Worm (Caenorhabditis elegans) whole organism, L4/young adult: ENCODE measurements around the gene lgx-1.

Experiments used
- W03F9.2 ChIP-seq: fragments of 150-350 bp; optimal IDR thresholded peaks from 2 replicates; lab custom pipeline; 2014; ENCODE audit warnings: missing biosample characterization, missing genetic modification characterization
- dao-5 ChIP-seq: sonication (generic microtip); optimal IDR thresholded peaks from 2 replicates; lab custom pipeline; 2016; ENCODE audit warnings: missing genotype, missing genetic modification characterization, moderate library complexity, missing compliant biosample characterization
- him-1 ChIP-seq: sonication (generic microtip); optimal IDR thresholded peaks from 2 replicates; lab custom pipeline; 2016; ENCODE audit warnings: missing genotype, missing genetic modification reagents, missing genetic modification characterization, missing compliant biosample characterization

Gene lgx-1

ce11 chrX:5489538-5489937 is 48.8 kb downstream of the lgx-1 start, which contains the start of gene F55D1.1:
F55D1.1 (plus strand) TSS chrX:5489838.
- TF ChIP-seq W03F9.2, result no peak
- no peak for TF ChIP-seq dao-5
- no peak for TF ChIP-seq him-1

- TF ChIP-seq him-1 (no peak), dao-5 (no peak)
Measured at ce11 chrX:5488867-5489266, 49.4 kb downstream of the lgx-1 start.

ce11 chrX:5485931-5486537 is 52.3 kb downstream of the lgx-1 start, which contains the start of gene C25F6.1:
C25F6.1 (plus strand) TSS chrX:5486487.
- TF ChIP-seq W03F9.2 (no peak), him-1 (no peak), dao-5 (no peak)

DNA sequence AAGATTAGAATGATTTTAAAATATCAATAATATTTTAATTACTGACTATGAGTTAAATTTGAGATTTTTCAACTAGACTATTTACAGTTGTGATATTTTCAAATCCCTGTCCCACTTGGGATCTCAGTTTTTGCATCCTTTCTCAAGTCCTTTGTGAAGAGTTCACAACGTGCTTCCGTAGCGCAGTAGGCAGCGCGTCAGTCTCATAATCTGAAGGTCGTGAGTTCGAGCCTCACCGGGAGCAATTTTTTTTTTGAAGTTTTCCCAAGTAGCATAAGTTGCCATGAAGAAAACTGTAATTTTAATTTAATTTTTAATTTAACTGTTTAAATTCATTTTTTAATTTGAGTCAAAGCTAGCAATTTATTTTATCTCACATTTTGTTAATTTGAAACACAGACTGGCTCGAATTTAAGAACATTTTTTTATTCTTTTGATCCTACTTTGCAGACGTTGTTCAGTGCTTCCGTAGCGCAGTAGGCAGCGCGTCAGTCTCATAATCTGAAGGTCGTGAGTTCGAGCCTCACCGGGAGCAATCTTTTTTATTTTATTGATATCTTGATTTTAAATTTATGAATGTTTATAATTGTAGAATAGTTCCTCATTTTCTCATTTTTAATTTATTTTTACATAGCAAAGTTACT is 52.9 kb downstream of the lgx-1 start:
- TF ChIP-seq dao-5 (no peak), him-1 (no peak), W03F9.2 (no peak)

DNA sequence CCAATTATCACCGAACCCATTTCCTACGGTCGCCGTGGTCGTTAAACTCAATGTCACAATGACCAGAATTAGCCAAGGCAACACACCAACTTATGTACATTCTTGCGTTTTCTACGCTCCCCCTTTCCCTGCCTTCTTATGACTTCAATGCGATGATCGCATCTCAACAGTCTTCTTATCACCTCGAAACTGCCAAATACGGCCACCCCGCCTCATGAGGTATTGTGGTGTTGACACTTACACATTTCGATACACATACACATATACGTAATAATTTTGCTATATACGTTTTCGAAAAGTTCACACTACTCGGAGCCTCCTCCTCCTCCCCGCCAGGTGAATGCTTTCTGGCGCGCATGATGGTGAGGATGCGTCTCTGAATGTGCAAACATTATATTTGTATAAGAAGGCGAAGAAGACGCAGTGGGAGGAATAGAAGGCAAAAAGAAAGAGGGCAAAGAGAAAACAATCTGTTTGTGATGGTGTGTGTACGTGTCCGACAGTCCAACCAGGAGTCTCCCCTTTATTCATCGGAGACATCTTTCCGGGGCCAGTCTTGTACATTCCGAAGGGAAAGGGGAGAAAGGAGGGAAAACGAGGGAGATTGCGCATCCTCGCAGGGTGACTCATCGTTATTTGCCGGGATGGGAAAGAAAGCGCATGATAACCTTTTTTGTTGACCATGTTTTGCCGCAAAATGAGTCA is 58.3 kb downstream of the lgx-1 start:
- TF ChIP-seq dao-5 (no peak), him-1 (no peak), W03F9.2 (no peak)

DNA sequence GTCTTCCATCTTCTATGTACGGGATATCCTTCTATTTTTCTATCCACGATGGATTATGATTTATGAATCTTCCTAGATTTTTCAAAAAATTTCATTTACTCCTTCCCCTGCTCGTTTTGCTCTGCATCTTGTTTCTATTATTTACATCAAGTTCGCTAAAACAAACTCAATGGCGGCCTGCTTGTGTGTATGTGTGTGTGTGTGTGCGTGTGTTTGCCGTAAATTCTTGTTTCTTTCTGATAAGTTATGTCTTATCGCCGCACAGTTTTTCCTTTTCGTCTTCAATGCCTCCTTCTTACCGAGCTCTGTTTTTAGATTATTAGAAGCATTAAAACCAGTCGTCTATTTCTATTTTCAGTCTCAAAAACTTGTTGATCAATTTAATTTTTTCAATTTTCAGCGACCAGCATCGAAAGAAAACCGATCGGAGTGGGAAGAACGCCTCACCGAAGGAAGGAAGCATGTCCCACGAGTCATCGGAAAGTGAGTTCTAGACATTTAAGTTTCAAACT is 59.0 kb downstream of the lgx-1 start, which contains the start of gene dlg-1:
dlg-1 (plus strand) TSS at position 401 of the 512 bp plus-strand sequence.
- TF ChIP-seq him-1, result no peak
- TF ChIP-seq dao-5, result no peak
- TF ChIP-seq W03F9.2, result no peak

- no peak for TF ChIP-seq dao-5
- no peak for TF ChIP-seq him-1
- TF ChIP-seq W03F9.2, result no peak
Measured at ce11 chrX:5478875-5479274, 59.4 kb downstream of the lgx-1 start.

- TF ChIP-seq dao-5, result no peak
- TF ChIP-seq him-1, result no peak
- TF ChIP-seq W03F9.2, result no peak
Measured at ce11 chrX:5477597-5477996, 60.7 kb downstream of the lgx-1 start.

- TF ChIP-seq dao-5 (no peak), him-1 (no peak), W03F9.2 (no peak)
Measured at ce11 chrX:5476357-5476756, 62.0 kb downstream of the lgx-1 start.

ce11 chrX:5475164-5475576 is 63.1 kb downstream of the lgx-1 start:
- no peak for TF ChIP-seq dao-5
- no peak for TF ChIP-seq him-1
